Worm (Caenorhabditis elegans): ENCODE data around the gene Y45F3A.9.

ce11 chrIII:10629043-10629442, 34.1 kb upstream of the Y45F3A.9 start, which contains the start of gene swt-4:
- TF ChIP-seq unc-62 (GFP tag; optimal IDR thresholded peaks at IDR 0.05) (no peak), unc-130 (GFP tag; optimal IDR thresholded peaks at IDR 0.05) (no peak), ccch-3 (GFP tag; optimal IDR thresholded peaks at IDR 0.05) (no peak), somi-1 (GFP tag; optimal IDR thresholded peaks at IDR 0.05) (no peak), tbp1 (GFP tag; optimal IDR thresholded peaks at IDR 0.05) (no peak), B0019.2 (GFP tag; conservative IDR thresholded peaks at IDR 0.05) (no peak), atf-7 (tag; optimal IDR thresholded peaks at IDR 0.05) (no peak), ztf-3 (GFP tag; optimal IDR thresholded peaks at IDR 0.05) (no peak), ama-1 (optimal IDR thresholded peaks at IDR 0.05) (no peak), ama-1 (GFP tag; optimal IDR thresholded peaks at IDR 0.05) (no peak), Y56A3A.18 (GFP tag; IDR thresholded peaks at IDR 0.05) (no peak), aptf-3 (GFP tag; IDR thresholded peaks at IDR 0.05) (no peak), mxl-1 (tag; optimal IDR thresholded peaks at IDR 0.05) (no peak)

All from whole organism, young adult.